Worm (Caenorhabditis elegans) whole organism, mixed stage, embryonic: ENCODE data around the gene ddl-3.

Experiments
- bed-3 ChIP-seq: fragments of 200-800 bp; sonication (Bioruptor generic); optimal IDR thresholded peaks from 3 replicates; lab custom pipeline; 2018; ENCODE audit warnings: mild to moderate bottlenecking, missing genetic modification characterization, moderate library complexity, missing compliant biosample characterization
- blmp-1 ChIP-seq: fragments of 150-350 bp; optimal IDR thresholded peaks from 2 replicates; lab custom pipeline; 2014; ENCODE audit warnings: missing biosample characterization, missing genetic modification characterization
- ceh-39 ChIP-seq: fragments of 150-350 bp; optimal IDR thresholded peaks from 2 replicates; lab custom pipeline; 2014; ENCODE audit warnings: missing biosample characterization, missing genetic modification characterization
- ceh-43 ChIP-seq: fragments of 200-800 bp; sonication (Bioruptor generic); optimal IDR thresholded peaks from 2 replicates; lab custom pipeline; 2018; ENCODE audit warnings: mild to moderate bottlenecking, missing genetic modification characterization, moderate library complexity, missing compliant biosample characterization
- ceh-83 ChIP-seq: fragments of 200-800 bp; sonication (Bioruptor generic); optimal IDR thresholded peaks from 2 replicates; lab custom pipeline; 2018; ENCODE audit warnings: mild to moderate bottlenecking, missing genetic modification characterization, missing compliant biosample characterization
- ces-1 ChIP-seq: fragments of 150-350 bp; optimal IDR thresholded peaks from 2 replicates; lab custom pipeline; 2014; ENCODE audit warnings: missing biosample characterization, missing genetic modification reagents, missing genetic modification characterization
- cnd-1 ChIP-seq: fragments of 200-800 bp; sonication (Bioruptor generic); optimal IDR thresholded peaks from 2 replicates; lab custom pipeline; 2018; ENCODE audit warnings: mild to moderate bottlenecking, missing genetic modification characterization, missing compliant biosample characterization
- elt-3 ChIP-seq: fragments of 150-350 bp; optimal IDR thresholded peaks from 2 replicates; lab custom pipeline; 2014; ENCODE audit warnings: missing biosample characterization, missing genetic modification characterization
- flh-1 ChIP-seq: fragments of 200-800 bp; sonication (Bioruptor generic); optimal IDR thresholded peaks from 2 replicates; lab custom pipeline; 2018; ENCODE audit warnings: mild to moderate bottlenecking, missing genetic modification characterization, moderate library complexity, missing compliant biosample characterization
- ham-2 ChIP-seq: fragments of 200-800 bp; sonication (Bioruptor generic); optimal IDR thresholded peaks from 2 replicates; lab custom pipeline; 2018; ENCODE audit warnings: mild to moderate bottlenecking, missing genetic modification characterization, missing compliant biosample characterization
- hlh-1 ChIP-seq: fragments of 150-350 bp; optimal IDR thresholded peaks from 2 replicates; lab custom pipeline; 2014; ENCODE audit warnings: missing biosample characterization, missing genetic modification reagents, missing genetic modification characterization
- lin-32 ChIP-seq: fragments of 200-800 bp; sonication (Bioruptor generic); optimal IDR thresholded peaks from 2 replicates; lab custom pipeline; 2018; ENCODE audit warnings: mild to moderate bottlenecking, missing genetic modification characterization, missing compliant biosample characterization
- lsy-2 ChIP-seq: fragments of 150-350 bp; optimal IDR thresholded peaks from 2 replicates; lab custom pipeline; 2014; ENCODE audit warnings: missing biosample characterization, missing genetic modification characterization
- mep-1 ChIP-seq: fragments of 150-350 bp; optimal IDR thresholded peaks from 2 replicates; lab custom pipeline; 2017; ENCODE audit warnings: missing biosample characterization, missing genetic modification reagents, missing genetic modification characterization, inconsistent platforms
- mls-2 ChIP-seq: sonication (generic microtip); optimal IDR thresholded peaks from 2 replicates; lab custom pipeline; 2016; ENCODE audit warnings: mild to moderate bottlenecking, missing genetic modification characterization, moderate library complexity, missing compliant biosample characterization
- nhr-12 ChIP-seq: fragments of 150-350 bp; optimal IDR thresholded peaks from 2 replicates; lab custom pipeline; 2014; ENCODE audit warnings: missing biosample characterization, missing genetic modification characterization
- nhr-2 ChIP-seq: fragments of 150-350 bp; optimal IDR thresholded peaks from 2 replicates; lab custom pipeline; 2014; ENCODE audit warnings: missing biosample characterization, missing genetic modification characterization
- nhr-237 ChIP-seq: fragments of 150-350 bp; optimal IDR thresholded peaks from 2 replicates; lab custom pipeline; 2014; ENCODE audit warnings: missing biosample characterization, missing genetic modification characterization
- nhr-76 ChIP-seq: sonication (generic microtip); optimal IDR thresholded peaks from 2 replicates; lab custom pipeline; 2017; ENCODE audit warnings: missing biosample characterization, missing genetic modification characterization
- snpc-4 ChIP-seq: fragments of 150-350 bp; optimal IDR thresholded peaks from 2 replicates; lab custom pipeline; 2014; ENCODE audit warnings: missing biosample characterization, missing genetic modification characterization
- sptf-1 ChIP-seq: sonication (generic microtip); optimal IDR thresholded peaks from 2 replicates; lab custom pipeline; 2017; ENCODE audit warnings: mild to moderate bottlenecking, missing genetic modification characterization, moderate library complexity, missing compliant biosample characterization
- tbx-8 ChIP-seq: fragments of 200-800 bp; sonication (Bioruptor generic); optimal IDR thresholded peaks from 2 replicates; lab custom pipeline; 2018; ENCODE audit warnings: mild to moderate bottlenecking, missing genetic modification characterization, moderate library complexity, missing compliant biosample characterization
- unc-120 ChIP-seq: sonication (generic microtip); optimal IDR thresholded peaks from 2 replicates; lab custom pipeline; 2017; ENCODE audit warnings: missing genetic modification characterization, missing compliant biosample characterization; ENCODE audit not compliant: poor library complexity, severe bottlenecking
- unc-39 ChIP-seq: fragments of 150-350 bp; optimal IDR thresholded peaks from 2 replicates; lab custom pipeline; 2014; ENCODE audit warnings: missing biosample characterization, missing genetic modification characterization
- unc-62 ChIP-seq: fragments of 150-350 bp; optimal IDR thresholded peaks from 2 replicates; lab custom pipeline; 2014; ENCODE audit warnings: missing biosample characterization, missing genetic modification reagents, missing genetic modification characterization
- zip-8 ChIP-seq: fragments of 150-350 bp; optimal IDR thresholded peaks from 2 replicates; lab custom pipeline; 2014; ENCODE audit warnings: missing biosample characterization, missing genetic modification characterization
- ztf-11 ChIP-seq: fragments of 150-350 bp; optimal IDR thresholded peaks from 2 replicates; lab custom pipeline; 2014; ENCODE audit warnings: missing biosample characterization, missing genetic modification characterization

Gene ddl-3

DNA sequence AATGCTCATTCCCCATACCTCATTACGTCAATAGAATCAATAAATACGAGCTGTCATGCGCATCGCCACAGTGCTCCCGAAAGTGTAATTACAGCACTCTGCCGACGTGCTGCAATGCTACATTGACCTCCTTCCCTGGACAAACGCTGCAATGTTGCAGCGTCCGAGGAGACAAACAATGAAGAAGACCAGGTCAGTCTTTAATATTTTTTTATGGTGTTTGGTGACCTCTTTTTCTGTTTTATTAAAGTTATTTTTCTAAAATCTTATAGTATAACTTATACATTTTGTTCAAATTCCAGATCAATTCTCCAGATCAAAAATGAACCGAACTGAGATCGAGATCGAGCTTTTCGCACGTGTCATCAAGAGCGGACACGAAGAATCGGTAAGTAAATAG lies 37.2 kb upstream of the ddl-3 start, which contains the start of gene sdz-26:
Gene sdz-26, plus strand, starts transcription at position 301 of the 400 bp plus-strand sequence.
- no peak for TF ChIP-seq cnd-1
- TF ChIP-seq mep-1 (tag; lab: Kevin White, UChicago) = no peak
- no peak for TF ChIP-seq bed-3
- no peak for TF ChIP-seq unc-39 (tag; lab: Kevin White, UChicago)
- no peak for TF ChIP-seq nhr-237
- no peak for TF ChIP-seq mls-2
- TF ChIP-seq ham-2 (GFP tag; lab: Kevin White, UChicago) = no peak
- TF ChIP-seq ceh-39 (tag; lab: Kevin White, UChicago) = no peak
- no peak for TF ChIP-seq unc-62 (GFP tag; lab: Kevin White, UChicago)

- TF ChIP-seq unc-39 (tag; lab: Kevin White, UChicago) = no peak
- no peak for TF ChIP-seq mls-2
Observed at ce11 chrII:14380778-14381177, 36.5 kb upstream of the ddl-3 start.

ce11 chrII:14377796-14378195 lies 33.5 kb upstream of the ddl-3 start, which contains the start of gene acr-20:
acr-20 (minus strand) TSS chrII:14377896.
- TF ChIP-seq ceh-39 (tag; lab: Kevin White, UChicago) = no peak
- no peak for TF ChIP-seq ham-2 (GFP tag; lab: Kevin White, UChicago)
- no peak for TF ChIP-seq lsy-2 (tag; lab: Kevin White, UChicago)
- TF ChIP-seq elt-3 (tag; lab: Kevin White, UChicago) = no peak
- TF ChIP-seq ceh-43 (GFP tag; lab: Kevin White, UChicago) = no peak

- TF ChIP-seq ham-2 (GFP tag; lab: Kevin White, UChicago) (peak; percentile 21), ztf-11 (tag; lab: Kevin White, UChicago) (no peak), nhr-2 (tag; lab: Kevin White, UChicago) (no peak), mls-2 (no peak), blmp-1 (tag; lab: Kevin White, UChicago) (no peak)
- TF ChIP-seq, all 35 proteins: peak for 1
Observed at ce11 chrII:14374594-14374993, 30.3 kb upstream of the ddl-3 start.

DNA sequence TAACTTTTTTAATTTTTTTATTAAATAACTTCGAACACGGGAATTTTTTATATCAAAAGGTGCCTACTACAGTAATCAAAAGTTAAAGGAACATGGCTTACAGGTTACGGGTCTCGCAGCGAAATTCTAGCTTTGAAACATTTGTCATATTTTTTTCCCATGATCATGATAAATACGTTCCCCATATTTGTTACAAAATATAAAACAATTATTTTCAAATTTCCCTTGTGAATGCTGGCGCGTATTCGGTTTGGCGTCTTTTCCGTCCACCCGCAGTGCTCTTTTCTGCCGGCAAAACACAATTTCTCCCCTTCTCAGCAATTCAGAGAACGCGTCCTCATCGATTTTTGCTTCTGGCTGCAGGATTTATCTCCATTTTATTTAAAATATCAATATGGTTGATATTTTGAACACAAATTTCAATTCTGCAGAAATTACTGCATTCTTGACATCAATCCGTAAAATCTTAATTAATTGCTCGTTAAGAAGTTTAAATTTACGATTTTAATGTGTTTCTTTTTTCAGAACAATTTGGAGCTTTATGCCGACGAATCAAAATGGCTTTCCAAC lies 21.0 kb upstream of the ddl-3 start, which contains the start of gene imb-2:
Gene imb-2, plus strand, starts transcription at position 520 of the 570 bp plus-strand sequence.
- peak; percentile 50 for TF ChIP-seq mep-1 (tag; lab: Kevin White, UChicago)
- peak; percentile 38 for TF ChIP-seq lsy-2 (tag; lab: Kevin White, UChicago)
- TF ChIP-seq unc-120 = peak; percentile 30
- peak; percentile 39 for TF ChIP-seq sptf-1 (tag; lab: Kevin White, UChicago)
- no peak for TF ChIP-seq lin-32 (GFP tag; lab: Kevin White, UChicago)
- TF ChIP-seq unc-62 (GFP tag; lab: Kevin White, UChicago) = no peak
- peak; percentile 29 for TF ChIP-seq ceh-83 (GFP tag; lab: Kevin White, UChicago)
- peak; percentile 88 for TF ChIP-seq ces-1 (GFP tag; lab: Kevin White, UChicago)
- no peak for TF ChIP-seq zip-8 (tag; lab: Kevin White, UChicago)
- TF ChIP-seq, all 35 proteins: peak for 6

DNA sequence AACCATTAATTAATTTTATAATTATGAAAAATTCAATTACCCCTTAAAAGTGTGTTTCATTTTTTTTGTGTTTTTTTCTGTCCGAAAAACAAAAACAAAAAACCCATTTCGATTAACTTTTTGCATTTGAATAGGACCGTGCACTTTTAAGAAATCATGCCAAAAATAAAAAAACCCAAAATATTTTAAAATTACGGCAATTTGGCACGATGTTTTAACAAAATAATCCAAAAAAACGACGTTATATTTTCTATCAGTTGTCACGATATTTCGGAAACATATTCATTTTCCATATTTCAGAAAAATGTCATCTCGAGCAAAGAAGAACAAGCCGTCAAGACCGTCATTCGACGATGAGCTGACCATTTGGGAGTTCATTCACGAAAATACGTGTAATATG lies 17.5 kb upstream of the ddl-3 start, which contains the start of gene tebp-1:
Gene tebp-1, plus strand, starts transcription at position 301 of the 400 bp plus-strand sequence.
- TF ChIP-seq snpc-4 (tag; lab: Kevin White, UChicago) = no peak
- TF ChIP-seq hlh-1 (tag; lab: Kevin White, UChicago) = no peak
- no peak for TF ChIP-seq lin-32 (GFP tag; lab: Kevin White, UChicago)
- no peak for TF ChIP-seq nhr-12 (tag; lab: Kevin White, UChicago)
- TF ChIP-seq unc-62 (GFP tag; lab: Kevin White, UChicago) = no peak
- no peak for TF ChIP-seq nhr-237
- no peak for TF ChIP-seq bed-3
- no peak for TF ChIP-seq ceh-83 (GFP tag; lab: Kevin White, UChicago)
- TF ChIP-seq sptf-1 (tag; lab: Kevin White, UChicago) = no peak
- TF ChIP-seq blmp-1 (tag; lab: Kevin White, UChicago) = no peak
- no peak for TF ChIP-seq elt-3 (tag; lab: Kevin White, UChicago)
- no peak for TF ChIP-seq ceh-39 (tag; lab: Kevin White, UChicago)
- TF ChIP-seq nhr-2 (tag; lab: Kevin White, UChicago) = no peak
- TF ChIP-seq flh-1 (GFP tag; lab: Kevin White, UChicago) = no peak
- no peak for TF ChIP-seq nhr-76
- TF ChIP-seq ham-2 (GFP tag; lab: Kevin White, UChicago) = no peak
- no peak for TF ChIP-seq tbx-8 (GFP tag; lab: Kevin White, UChicago)
